Worm (Caenorhabditis elegans) whole organism, mixed stage, embryonic: Measurements from ENCODE around the gene Y41C4A.32.

Source experiments
- bed-3 ChIP-seq: fragments of 200-800 bp; sonication (Bioruptor generic); optimal IDR thresholded peaks from 3 replicates; lab custom pipeline; 2018; ENCODE audit warnings: mild to moderate bottlenecking, missing genetic modification characterization, moderate library complexity, missing compliant biosample characterization
- ceh-83 ChIP-seq: fragments of 200-800 bp; sonication (Bioruptor generic); optimal IDR thresholded peaks from 2 replicates; lab custom pipeline; 2018; ENCODE audit warnings: mild to moderate bottlenecking, missing genetic modification characterization, missing compliant biosample characterization
- cnd-1 ChIP-seq: fragments of 200-800 bp; sonication (Bioruptor generic); optimal IDR thresholded peaks from 2 replicates; lab custom pipeline; 2018; ENCODE audit warnings: mild to moderate bottlenecking, missing genetic modification characterization, missing compliant biosample characterization
- drap-1 ChIP-seq: fragments of 200-800 bp; sonication (Bioruptor generic); optimal IDR thresholded peaks from 3 replicates; lab custom pipeline; 2018; ENCODE audit warnings: mild to moderate bottlenecking, missing genetic modification characterization, missing compliant biosample characterization
- elt-1 ChIP-seq: sonication (generic microtip); optimal IDR thresholded peaks from 2 replicates; lab custom pipeline; 2017; ENCODE audit warnings: missing genetic modification characterization, mild to moderate bottlenecking, missing compliant biosample characterization, antibody characterized with exemption, moderate library complexity, borderline replicate concordance; ENCODE audit not compliant: insufficient read depth
- mep-1 ChIP-seq: fragments of 150-350 bp; optimal IDR thresholded peaks from 2 replicates; lab custom pipeline; 2017; ENCODE audit warnings: missing biosample characterization, missing genetic modification reagents, missing genetic modification characterization, inconsistent platforms
- nhr-12 ChIP-seq: fragments of 150-350 bp; optimal IDR thresholded peaks from 2 replicates; lab custom pipeline; 2014; ENCODE audit warnings: missing biosample characterization, missing genetic modification characterization
- nhr-76 ChIP-seq: sonication (generic microtip); optimal IDR thresholded peaks from 2 replicates; lab custom pipeline; 2017; ENCODE audit warnings: missing biosample characterization, missing genetic modification characterization
- unc-39 ChIP-seq: fragments of 150-350 bp; optimal IDR thresholded peaks from 2 replicates; lab custom pipeline; 2014; ENCODE audit warnings: missing biosample characterization, missing genetic modification characterization
- unc-62 ChIP-seq: fragments of 150-350 bp; optimal IDR thresholded peaks from 2 replicates; lab custom pipeline; 2014; ENCODE audit warnings: missing biosample characterization, missing genetic modification reagents, missing genetic modification characterization

DNA sequence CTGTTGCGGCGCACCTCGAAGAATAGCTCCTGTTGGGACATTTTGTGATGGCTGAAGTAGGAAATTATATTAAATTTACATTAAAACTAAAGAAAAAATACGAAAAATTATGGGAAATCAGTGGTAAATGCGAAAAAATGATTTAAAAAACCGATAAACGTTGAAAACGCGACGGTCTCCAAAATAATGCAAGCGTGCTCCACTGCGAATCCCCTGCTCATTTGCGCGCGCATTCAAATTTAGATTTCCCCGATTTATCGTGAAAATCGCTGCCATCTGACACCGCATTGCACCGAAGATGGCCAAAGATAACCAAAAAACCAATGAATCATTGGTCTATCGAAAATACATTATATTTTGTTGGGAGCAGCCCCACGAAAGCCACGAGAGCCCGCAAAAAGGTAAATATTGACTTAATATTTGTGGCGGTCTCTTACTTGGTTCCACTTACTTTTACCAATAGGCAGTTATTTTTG lies 2.1 kb upstream of the Y41C4A.32 start, which contains the start of the genes elb-1 and Y41C4A.11:
- no peak for TF ChIP-seq nhr-12
- peak; percentile 75 for TF ChIP-seq mep-1 (tag; lab: Kevin White, UChicago)
- TF ChIP-seq unc-39: no peak
- TF ChIP-seq unc-62 (GFP tag; lab: Kevin White, UChicago): no peak
- no peak for TF ChIP-seq cnd-1 (tag; lab: Kevin White, UChicago)
- TF ChIP-seq elt-1: peak; percentile 71
- no peak for TF ChIP-seq bed-3 (GFP tag; lab: Kevin White, UChicago)
- no peak for TF ChIP-seq ceh-83
- no peak for TF ChIP-seq nhr-76 (tag; lab: Kevin White, UChicago)
- no peak for TF ChIP-seq drap-1
